Worm (Caenorhabditis elegans): ENCODE data around the gene Y116A8C.37.

Gene Y116A8C.37

ce11 chrIV:17116345-17116744, 14.6 kb downstream of the Y116A8C.37 start, which contains the start of gene cyn-13:
cyn-13 (minus strand) TSS chrIV:17116657.
- no peak for TF ChIP-seq bed-3 (GFP tag; optimal IDR thresholded peaks at IDR 0.05)
- TF ChIP-seq unc-62 (GFP tag; optimal IDR thresholded peaks at IDR 0.05) = no peak
- TF ChIP-seq mab-5 (tag; optimal IDR thresholded peaks at IDR 0.05) = no peak
- no peak for TF ChIP-seq flh-1 (GFP tag; optimal IDR thresholded peaks at IDR 0.05)
- TF ChIP-seq drap-1 (GFP tag; optimal IDR thresholded peaks at IDR 0.05) = no peak
- TF ChIP-seq sptf-1 (tag; optimal IDR thresholded peaks at IDR 0.05) = no peak
- TF ChIP-seq ceh-43 (GFP tag; optimal IDR thresholded peaks at IDR 0.05) = no peak
- no peak for TF ChIP-seq lin-13 (tag; optimal IDR thresholded peaks at IDR 0.05)
- no peak for TF ChIP-seq unc-120 (tag; optimal IDR thresholded peaks at IDR 0.05; ENCODE audit: poor library complexity, severe bottlenecking)
- TF ChIP-seq nhr-76 (tag; optimal IDR thresholded peaks at IDR 0.05) = no peak
- TF ChIP-seq lin-32 (GFP tag; optimal IDR thresholded peaks at IDR 0.05) = no peak

- TF ChIP-seq lsy-2 (tag; optimal IDR thresholded peaks at IDR 0.05) = no peak
- TF ChIP-seq unc-62 (GFP tag; optimal IDR thresholded peaks at IDR 0.05) = no peak
- no peak for TF ChIP-seq nhr-2 (tag; optimal IDR thresholded peaks at IDR 0.05)
- no peak for TF ChIP-seq M03D4.4 (tag; optimal IDR thresholded peaks at IDR 0.05)
- no peak for TF ChIP-seq unc-39 (tag; optimal IDR thresholded peaks at IDR 0.05)
- no peak for TF ChIP-seq pha-4 (tag; optimal IDR thresholded peaks at IDR 0.05)
- no peak for TF ChIP-seq lin-13 (tag; optimal IDR thresholded peaks at IDR 0.05)
- TF ChIP-seq drap-1 (GFP tag; optimal IDR thresholded peaks at IDR 0.05) = no peak
- no peak for TF ChIP-seq snpc-4 (tag; optimal IDR thresholded peaks at IDR 0.05)
- TF ChIP-seq mls-2 (tag; optimal IDR thresholded peaks at IDR 0.05) = no peak
- TF ChIP-seq nhr-12 (tag; optimal IDR thresholded peaks at IDR 0.05) = no peak
- no peak for TF ChIP-seq nhr-237 (tag; optimal IDR thresholded peaks at IDR 0.05)
- TF ChIP-seq nhr-28 (tag; optimal IDR thresholded peaks at IDR 0.05) = no peak
- no peak for TF ChIP-seq mep-1 (tag; optimal IDR thresholded peaks at IDR 0.05)
- TF ChIP-seq cnd-1 (tag; optimal IDR thresholded peaks at IDR 0.05) = no peak
Observed at ce11 chrIV:17111813-17112212, 19.1 kb downstream of the Y116A8C.37 start, which contains the start of gene Y116A8C.33. Y116A8C.33 (plus strand) TSS chrIV:17112113.

DNA sequence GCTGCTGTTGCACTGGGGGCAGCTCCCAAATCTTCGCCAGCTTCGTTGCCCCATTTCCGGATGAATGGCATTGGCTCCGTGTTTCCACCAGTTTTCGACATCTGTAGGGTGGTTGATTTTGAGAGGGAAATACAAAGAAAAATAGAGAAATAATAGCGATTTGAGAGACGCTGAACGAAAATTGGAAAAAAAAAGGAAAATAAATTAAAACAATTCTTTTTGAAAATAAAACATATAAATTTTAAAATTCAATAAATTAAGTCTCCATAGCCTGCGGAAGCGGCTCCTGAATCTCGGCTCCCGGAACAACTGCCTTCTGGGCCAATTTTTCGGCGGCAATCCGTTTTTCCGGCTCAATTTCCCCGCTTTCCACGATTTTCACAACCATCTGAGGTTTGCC, 20.1 kb downstream of the Y116A8C.37 start, which contains the start of gene sfa-1:
Gene sfa-1 (minus strand): TSS at position 101 of the 400 bp plus-strand sequence.
- TF ChIP-seq lsy-2 (tag; optimal IDR thresholded peaks at IDR 0.05) = no peak
- TF ChIP-seq elt-3 (tag; optimal IDR thresholded peaks at IDR 0.05) = no peak
- no peak for TF ChIP-seq sem-2 (GFP tag; optimal IDR thresholded peaks at IDR 0.05)
- TF ChIP-seq blmp-1 (tag; optimal IDR thresholded peaks at IDR 0.05) = no peak
- TF ChIP-seq nhr-2 (tag; optimal IDR thresholded peaks at IDR 0.05) = no peak
- TF ChIP-seq zip-8 (tag; optimal IDR thresholded peaks at IDR 0.05) = no peak

DNA sequence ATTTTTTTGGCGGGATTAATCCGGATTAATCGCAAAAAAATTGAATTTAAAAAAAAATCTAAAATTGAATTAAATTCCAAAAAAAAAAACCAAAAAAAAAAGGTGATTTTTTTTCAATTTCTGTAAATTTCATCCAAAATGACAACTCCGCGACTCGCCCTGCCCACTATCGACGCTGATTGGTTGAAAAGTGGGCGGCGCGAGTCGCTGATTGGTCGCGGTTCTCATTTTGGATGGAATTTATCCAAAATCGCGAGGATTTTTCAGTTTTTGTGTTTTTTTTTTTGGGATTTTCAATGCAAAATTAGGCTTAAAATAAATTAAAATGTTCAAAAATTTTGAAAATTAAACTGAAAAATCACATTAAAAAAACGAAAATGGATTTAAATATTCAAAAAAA, 21.5 kb downstream of the Y116A8C.37 start:
- TF ChIP-seq mab-5 (tag; optimal IDR thresholded peaks at IDR 0.05) (no peak), nhr-237 (tag; optimal IDR thresholded peaks at IDR 0.05) (no peak), elt-1 (tag; optimal IDR thresholded peaks at IDR 0.05; ENCODE audit: borderline replicate concordance, insufficient read depth) (no peak), ham-2 (GFP tag; optimal IDR thresholded peaks at IDR 0.05) (no peak), lin-13 (tag; optimal IDR thresholded peaks at IDR 0.05) (no peak)

- TF ChIP-seq blmp-1 (tag; optimal IDR thresholded peaks at IDR 0.05) = no peak
- no peak for TF ChIP-seq nhr-237 (tag; optimal IDR thresholded peaks at IDR 0.05)
- no peak for TF ChIP-seq flh-1 (GFP tag; optimal IDR thresholded peaks at IDR 0.05)
- no peak for TF ChIP-seq tbx-8 (GFP tag; optimal IDR thresholded peaks at IDR 0.05)
- no peak for TF ChIP-seq hlh-1 (tag; optimal IDR thresholded peaks at IDR 0.05)
- TF ChIP-seq ceh-39 (tag; optimal IDR thresholded peaks at IDR 0.05) = no peak
- no peak for TF ChIP-seq ztf-11 (tag; optimal IDR thresholded peaks at IDR 0.05)
- no peak for TF ChIP-seq mab-5 (tag; optimal IDR thresholded peaks at IDR 0.05)
- no peak for TF ChIP-seq nhr-76 (tag; optimal IDR thresholded peaks at IDR 0.05)
- no peak for TF ChIP-seq snpc-4 (tag; optimal IDR thresholded peaks at IDR 0.05)
- TF ChIP-seq mep-1 (tag; optimal IDR thresholded peaks at IDR 0.05) = no peak
- TF ChIP-seq lsy-2 (tag; optimal IDR thresholded peaks at IDR 0.05) = no peak
- no peak for TF ChIP-seq ceh-83 (GFP tag; optimal IDR thresholded peaks at IDR 0.05)
- TF ChIP-seq lin-13 (tag; optimal IDR thresholded peaks at IDR 0.05) = no peak
- no peak for TF ChIP-seq unc-120 (tag; optimal IDR thresholded peaks at IDR 0.05; ENCODE audit: poor library complexity, severe bottlenecking)
- no peak for TF ChIP-seq bed-3 (GFP tag; optimal IDR thresholded peaks at IDR 0.05)
- no peak for TF ChIP-seq elt-3 (tag; optimal IDR thresholded peaks at IDR 0.05)
- TF ChIP-seq nhr-28 (tag; optimal IDR thresholded peaks at IDR 0.05) = no peak
- TF ChIP-seq unc-62 (GFP tag; optimal IDR thresholded peaks at IDR 0.05) = no peak
Observed at ce11 chrIV:17108805-17109204, 22.1 kb downstream of the Y116A8C.37 start.
